Fruit fly (Drosophila melanogaster) whole organism, embryonic: ENCODE measurements around the gene CG42271.
A peak's percentile ranks its signal among the peaks of the same experiment; 100 is the strongest.

Source experiments
- Ada2b ChIP-seq: fragments of 200-800 bp; sonication (Bioruptor generic); IDR thresholded peaks from 2 replicates; pipeline ENCODE4 v1.3.6; 2022; ENCODE audit warnings: missing biosample characterization, missing genetic modification characterization
- BEAF-32 ChIP-seq: fragments of 200-800 bp; sonication (Bioruptor generic); optimal IDR thresholded peaks from 3 replicates; lab custom pipeline; 2017; ENCODE audit warnings: missing biosample characterization, missing genetic modification characterization, mild to moderate bottlenecking, moderate library complexity, missing genetic modification reagents
- Blimp-1 ChIP-seq: fragments of 200-800 bp; sonication (Bioruptor generic); optimal IDR thresholded peaks from 3 replicates; lab custom pipeline; 2018; ENCODE audit warnings: missing biosample characterization, missing genetic modification characterization, mild to moderate bottlenecking, moderate library complexity, missing genetic modification reagents
- CG10431 ChIP-seq: fragments of 200-800 bp; sonication (Bioruptor generic); optimal IDR thresholded peaks from 3 replicates; lab custom pipeline; 2018; ENCODE audit warnings: missing biosample characterization, mild to moderate bottlenecking, missing genetic modification characterization
- CG10543 ChIP-seq: fragments of 200-800 bp; sonication (Bioruptor generic); optimal IDR thresholded peaks from 3 replicates; lab custom pipeline; 2017; ENCODE audit warnings: missing biosample characterization, mild to moderate bottlenecking, missing genetic modification characterization, moderate library complexity
- CG11085 ChIP-seq: fragments of 200-800 bp; sonication (Bioruptor generic); IDR thresholded peaks from 2 replicates; pipeline ENCODE4 v1.3.6; 2022; ENCODE audit warnings: missing biosample characterization, missing genetic modification characterization
- CG11247 ChIP-seq: fragments of 200-800 bp; sonication (Bioruptor generic); IDR thresholded peaks from 2 replicates; pipeline ENCODE4 v1.3.6; 2022; ENCODE audit warnings: missing biosample characterization, missing genetic modification characterization
- CG12104 ChIP-seq: fragments of 200-800 bp; sonication (Bioruptor generic); optimal IDR thresholded peaks from 3 replicates; lab custom pipeline; 2016; ENCODE audit warnings: missing biosample characterization, missing genetic modification characterization
- CG12155 ChIP-seq: fragments of 200-800 bp; sonication (Bioruptor generic); optimal IDR thresholded peaks from 3 replicates; lab custom pipeline; 2016; ENCODE audit warnings: missing biosample characterization, missing genetic modification characterization
- CG1233 ChIP-seq: fragments of 200-800 bp; sonication (Bioruptor generic); optimal IDR thresholded peaks from 4 replicates; lab custom pipeline; 2018; ENCODE audit warnings: missing biosample characterization, mild to moderate bottlenecking, missing genetic modification characterization
- CG12769 ChIP-seq: fragments of 200-800 bp; sonication (Bioruptor generic); optimal IDR thresholded peaks from 2 replicates; lab custom pipeline; 2019; ENCODE audit warnings: missing biosample characterization, mild to moderate bottlenecking, missing genetic modification characterization, moderate library complexity
- CG1529 ChIP-seq: fragments of 200-800 bp; sonication (Bioruptor generic); optimal IDR thresholded peaks from 3 replicates; lab custom pipeline; 2018; ENCODE audit warnings: missing biosample characterization, missing genetic modification characterization
- CG15479 ChIP-seq: fragments of 200-800 bp; sonication (Bioruptor generic); optimal IDR thresholded peaks from 3 replicates; lab custom pipeline; 2019; ENCODE audit warnings: missing biosample characterization, mild to moderate bottlenecking, missing genetic modification characterization, moderate library complexity
- CG17385 ChIP-seq: fragments of 200-800 bp; sonication (Bioruptor generic); optimal IDR thresholded peaks from 3 replicates; lab custom pipeline; 2018; ENCODE audit warnings: missing biosample characterization, mild to moderate bottlenecking, missing genetic modification characterization
- CG18262 ChIP-seq: fragments of 200-800 bp; optimal IDR thresholded peaks from 3 replicates; lab custom pipeline; 2019; ENCODE audit warnings: missing biosample characterization, mild to moderate bottlenecking, missing genetic modification characterization, moderate library complexity
- CG2120 ChIP-seq: fragments of 200-800 bp; sonication (Bioruptor generic); optimal IDR thresholded peaks from 3 replicates; lab custom pipeline; 2016; ENCODE audit warnings: missing biosample characterization, missing genetic modification characterization
- CG3407 ChIP-seq: fragments of 200-800 bp; sonication (Bioruptor generic); optimal IDR thresholded peaks from 2 replicates; lab custom pipeline; 2018; ENCODE audit warnings: missing biosample characterization, mild to moderate bottlenecking, missing genetic modification characterization
- CG34422 ChIP-seq: fragments of 200-800 bp; sonication (Bioruptor generic); IDR thresholded peaks from 3 replicates; pipeline ENCODE4 v1.3.6; 2022; ENCODE audit warnings: missing biosample characterization, missing genetic modification characterization
- CG4730 ChIP-seq: fragments of 200-800 bp; sonication (Bioruptor generic); IDR thresholded peaks from 2 replicates; pipeline ENCODE4 v1.3.6; 2022; ENCODE audit warnings: missing biosample characterization, missing genetic modification characterization
- CG6689 ChIP-seq: fragments of 200-800 bp; sonication (Bioruptor generic); IDR thresholded peaks from 2 replicates; pipeline ENCODE4 v1.3.6; 2022; ENCODE audit warnings: missing biosample characterization, missing genetic modification characterization
- CG7839 ChIP-seq: fragments of 200-800 bp; sonication (Bioruptor generic); optimal IDR thresholded peaks from 3 replicates; lab custom pipeline; 2018; ENCODE audit warnings: missing biosample characterization, mild to moderate bottlenecking, missing genetic modification characterization, moderate library complexity
- CG7963 ChIP-seq: fragments of 200-800 bp; sonication (Bioruptor generic); IDR thresholded peaks from 3 replicates; pipeline ENCODE4 v1.3.6; 2022; ENCODE audit warnings: missing biosample characterization, missing genetic modification characterization; ENCODE audit not compliant: partially characterized antibody
- D19B ChIP-seq: fragments of 200-800 bp; sonication (Bioruptor generic); optimal IDR thresholded peaks from 2 replicates; lab custom pipeline; 2017; ENCODE audit warnings: missing biosample characterization, mild to moderate bottlenecking, missing genetic modification characterization
- E2f1 ChIP-seq: fragments of 200-800 bp; sonication (Bioruptor generic); IDR thresholded peaks from 2 replicates; pipeline ENCODE4 v1.3.6; 2022; ENCODE audit warnings: missing biosample characterization, missing genetic modification characterization
- HmgD ChIP-seq: fragments of 200-800 bp; sonication (Bioruptor generic); optimal IDR thresholded peaks from 3 replicates; lab custom pipeline; 2016; ENCODE audit warnings: missing biosample characterization, missing genetic modification characterization
- Lpt ChIP-seq: fragments of >200 bp; optimal IDR thresholded peaks from 2 replicates; lab custom pipeline; 2018; ENCODE audit warnings: missing biosample characterization, missing genetic modification characterization
- Myb ChIP-seq: fragments of 200-800 bp; sonication (Bioruptor generic); optimal IDR thresholded peaks from 2 replicates; lab custom pipeline; 2016; ENCODE audit warnings: missing biosample characterization, missing genetic modification characterization
- Optix ChIP-seq: fragments of 200-800 bp; sonication (Bioruptor generic); IDR thresholded peaks from 3 replicates; pipeline ENCODE4 v1.3.6; 2022; ENCODE audit warnings: missing biosample characterization, missing genetic modification characterization
- Rfx ChIP-seq: fragments of 200-800 bp; sonication (Bioruptor generic); IDR thresholded peaks from 2 replicates; pipeline ENCODE4 v1.3.6; 2022; ENCODE audit warnings: missing biosample characterization, missing genetic modification characterization
- Sox100B ChIP-seq: fragments of 200-800 bp; sonication (Bioruptor generic); optimal IDR thresholded peaks from 3 replicates; lab custom pipeline; 2018; ENCODE audit warnings: missing biosample characterization, mild to moderate bottlenecking, missing genetic modification characterization
- Tbp ChIP-seq: fragments of >200 bp; optimal IDR thresholded peaks from 2 replicates; lab custom pipeline; 2018; ENCODE audit warnings: missing biosample characterization, missing genetic modification characterization
- abd-A ChIP-seq: fragments of 200-800 bp; sonication (Bioruptor generic); optimal IDR thresholded peaks from 3 replicates; lab custom pipeline; 2019; ENCODE audit warnings: missing biosample characterization, mild to moderate bottlenecking, missing genetic modification characterization, moderate library complexity
- ac ChIP-seq: fragments of 200-800 bp; sonication (Bioruptor generic); optimal IDR thresholded peaks from 3 replicates; lab custom pipeline; 2017; ENCODE audit warnings: missing biosample characterization, mild to moderate bottlenecking, missing genetic modification characterization
- amos ChIP-seq: fragments of 200-800 bp; sonication (Bioruptor generic); IDR thresholded peaks from 2 replicates; pipeline ENCODE4 v1.3.6; 2022; ENCODE audit warnings: missing biosample characterization, missing genetic modification characterization; ENCODE audit not compliant: partially characterized antibody
- ase ChIP-seq: fragments of 200-800 bp; sonication (Bioruptor generic); IDR thresholded peaks from 3 replicates; pipeline ENCODE4 v1.3.6; 2022; ENCODE audit warnings: missing biosample characterization, missing genetic modification characterization
- cas ChIP-seq: fragments of 200-800 bp; sonication (Bioruptor generic); IDR thresholded peaks from 2 replicates; pipeline ENCODE4 v1.3.6; 2022; ENCODE audit warnings: missing biosample characterization, missing genetic modification characterization
- caup ChIP-seq: fragments of 200-800 bp; sonication (Bioruptor generic); optimal IDR thresholded peaks from 3 replicates; lab custom pipeline; 2017; ENCODE audit warnings: missing biosample characterization, mild to moderate bottlenecking, missing genetic modification characterization, moderate library complexity; ENCODE audit not compliant: severe bottlenecking
- dm ChIP-seq: fragments of 200-800 bp; sonication (Bioruptor generic); optimal IDR thresholded peaks from 3 replicates; lab custom pipeline; 2016; ENCODE audit warnings: missing biosample characterization, missing genetic modification characterization
- eve ChIP-seq, 2 experiments: fragments of >200 bp; optimal IDR thresholded peaks; 2 replicates each; lab custom pipeline; 2017; ENCODE audit warnings: missing biosample characterization in 2 of 2, missing genetic modification characterization in 2 of 2
- gem ChIP-seq: fragments of 200-800 bp; sonication (Bioruptor generic); optimal IDR thresholded peaks from 2 replicates; lab custom pipeline; 2019; ENCODE audit warnings: missing biosample characterization, mild to moderate bottlenecking, missing genetic modification characterization, moderate library complexity
- hth ChIP-seq: fragments of >200 bp; optimal IDR thresholded peaks from 2 replicates; lab custom pipeline; 2017; ENCODE audit warnings: inconsistent platforms
- jigr1 ChIP-seq: fragments of 200-800 bp; sonication (Bioruptor generic); IDR thresholded peaks from 3 replicates; pipeline ENCODE4 v1.3.6; 2022; ENCODE audit warnings: missing biosample characterization, missing genetic modification characterization
- lbe ChIP-seq: fragments of 200-800 bp; sonication (Bioruptor generic); optimal IDR thresholded peaks from 2 replicates; lab custom pipeline; 2016; ENCODE audit warnings: missing biosample characterization, mild to moderate bottlenecking, missing genetic modification characterization
- mld ChIP-seq: fragments of 200-800 bp; sonication (Bioruptor generic); IDR thresholded peaks from 3 replicates; pipeline ENCODE4 v1.3.6; 2022; ENCODE audit warnings: missing biosample characterization, missing genetic modification characterization; ENCODE audit not compliant: partially characterized antibody
- odd ChIP-seq: fragments of 200-800 bp; sonication (Bioruptor generic); optimal IDR thresholded peaks from 2 replicates; lab custom pipeline; 2017; ENCODE audit warnings: missing biosample characterization, mild to moderate bottlenecking, missing genetic modification characterization
- psq ChIP-seq: fragments of 200-800 bp; sonication (Bioruptor generic); optimal IDR thresholded peaks from 2 replicates; lab custom pipeline; 2017; ENCODE audit warnings: missing biosample characterization, missing genetic modification characterization
- pum ChIP-seq: fragments of 200-800 bp; sonication (Bioruptor generic); optimal IDR thresholded peaks from 2 replicates; lab custom pipeline; 2016; ENCODE audit warnings: missing biosample characterization, missing genetic modification characterization
- rib ChIP-seq: fragments of 200-800 bp; sonication (Bioruptor generic); IDR thresholded peaks from 2 replicates; pipeline ENCODE4 v1.3.6; 2022; ENCODE audit warnings: missing biosample characterization, missing genetic modification characterization
- sens ChIP-seq: fragments of 200-800 bp; sonication (Bioruptor generic); peaks from one replicate; lab custom pipeline; 2016; ENCODE audit warnings: missing biosample characterization, missing genetic modification characterization
- ttk ChIP-seq: fragments of 200-800 bp; sonication (Bioruptor generic); IDR thresholded peaks from 2 replicates; pipeline ENCODE4 v2.1.2; 2022; ENCODE audit warnings: missing biosample characterization, missing genetic modification characterization
- usp ChIP-seq: fragments of >200 bp; optimal IDR thresholded peaks from 2 replicates; lab custom pipeline; 2017; ENCODE audit warnings: missing biosample characterization, missing genetic modification characterization

CG42271 gene

DNA sequence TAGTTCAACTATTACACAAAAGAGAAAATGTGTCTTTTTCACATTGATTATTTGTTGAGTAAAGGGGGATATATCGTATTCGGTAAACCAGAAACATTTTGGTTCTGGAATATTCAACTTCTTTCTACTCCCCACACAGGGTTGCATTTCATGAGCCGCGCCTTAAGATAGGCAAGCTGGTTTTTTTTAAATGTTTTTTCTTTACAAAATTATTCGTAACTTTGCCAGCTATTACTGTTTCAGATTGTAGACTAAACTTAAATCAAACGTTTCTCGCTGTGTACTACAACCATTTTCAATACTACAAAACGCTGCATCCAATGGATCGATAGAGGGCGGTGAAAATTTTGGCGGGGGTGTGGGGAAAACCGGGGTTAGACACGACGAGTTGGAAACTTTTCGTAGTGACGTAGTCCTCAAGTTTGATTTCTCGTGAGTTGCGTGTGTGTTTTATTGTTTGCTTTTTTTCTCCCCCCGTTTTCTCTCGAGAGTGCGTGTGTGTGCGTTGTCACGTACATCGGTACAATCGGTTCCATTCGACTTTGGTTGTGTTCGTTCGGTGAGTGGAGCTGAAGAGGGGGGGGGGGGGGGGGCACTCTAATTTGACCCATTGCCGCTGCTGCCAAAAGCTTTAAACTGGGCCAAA, 20.2 kb downstream of the CG42271 start:
- TF ChIP-seq rib (GFP tag; lab: Robert Waterston, UW) (no peak), Sox100B (GFP tag; lab: Kevin White, UChicago) (peak; percentile 36), BEAF-32 (GFP tag; lab: Kevin White, UChicago) (no peak), ac (GFP tag; lab: Kevin White, UChicago) (no peak), Rfx (GFP tag; lab: Robert Waterston, UW) (peak; percentile 52), abd-A (peak; percentile 53), CG10543 (peak; percentile 7), pum (GFP tag; lab: Kevin White, UChicago) (peak; percentile 8), gem (tag; lab: Kevin White, UChicago) (peak; percentile 67), cas (GFP tag; lab: Robert Waterston, UW) (no peak), CG17385 (GFP tag; lab: Kevin White, UChicago) (peak; percentile 30), Ada2b (GFP tag; lab: Robert Waterston, UW) (peak; percentile 49; the same call in 1 of the 2 replicates), Myb (peak; percentile 25), CG7839 (peak; percentile 46), Tbp (GFP tag; lab: Kevin White, UChicago) (no peak), ase (0 out of 3 replicates have a peak, but pooled peaks have one; percentile 11), psq (GFP tag; lab: Kevin White, UChicago) (no peak), lbe (GFP tag; lab: Kevin White, UChicago) (no peak), CG1529 (GFP tag; lab: Kevin White, UChicago) (peak; percentile 15), CG3407 (peak; percentile 24), CG15479 (GFP tag; lab: Kevin White, UChicago) (no peak), CG12155 (GFP tag; lab: Kevin White, UChicago) (no peak), CG7963 (GFP tag; lab: Robert Waterston, UW) (no peak), jigr1 (GFP tag; lab: Robert Waterston, UW) (no peak), ttk (GFP tag; lab: Robert Waterston, UW) (0 out of 2 replicates have a peak, but pooled peaks have one; percentile 18), Blimp-1 (GFP tag; lab: Kevin White, UChicago) (peak; percentile 32), CG18262 (tag; lab: Kevin White, UChicago) (peak; percentile 46), amos (GFP tag; lab: Robert Waterston, UW) (no peak), CG12104 (GFP tag; lab: Kevin White, UChicago) (peak; percentile 1), CG11247 (GFP tag; lab: Robert Waterston, UW) (no peak), dm (GFP tag; lab: Kevin White, UChicago) (no peak), mld (GFP tag; lab: Robert Waterston, UW) (no peak), Lpt (GFP tag; lab: Kevin White, UChicago) (no peak), CG1233 (GFP tag; lab: Kevin White, UChicago) (no peak), HmgD (GFP tag; lab: Kevin White, UChicago) (no peak), eve (GFP tag; optimal IDR thresholded peaks at IDR 0.05; lab: Kevin White, UChicago) (peak in 1 of 2 experiments; percentile 53), CG4730 (GFP tag; lab: Robert Waterston, UW) (no peak), Optix (GFP tag; lab: Robert Waterston, UW) (peak; percentile 36; the same call in 1 of the 3 replicates), D19B (GFP tag; lab: Kevin White, UChicago) (no peak), CG6689 (GFP tag; lab: Robert Waterston, UW) (peak; percentile 40; the same call in 1 of the 2 replicates), CG2120 (GFP tag; lab: Kevin White, UChicago) (peak; percentile 50), sens (GFP tag; lab: Kevin White, UChicago) (peak; percentile 79), hth (lab: Kevin White, UChicago) (no peak), odd (GFP tag; lab: Kevin White, UChicago) (no peak), CG10431 (no peak), E2f1 (GFP tag; lab: Robert Waterston, UW) (peak; percentile 45; the same call in 1 of the 2 replicates), CG34422 (no peak), CG11085 (GFP tag; lab: Robert Waterston, UW) (no peak), usp (no peak), CG12769 (tag; lab: Kevin White, UChicago) (peak; percentile 26), caup (no peak)
